Worm (Caenorhabditis elegans) whole organism, L2 larva: ENCODE measurements around the gene T03G11.9.

Source experiments
- F13H6.1 ChIP-seq: sonication (generic microtip); optimal IDR thresholded peaks from 2 replicates; lab custom pipeline; 2016; ENCODE audit warnings: missing genetic modification characterization, missing compliant biosample characterization
- R02D3.7 ChIP-seq: fragments of 150-350 bp; optimal IDR thresholded peaks from 2 replicates; lab custom pipeline; 2014; ENCODE audit warnings: missing biosample characterization, missing genetic modification characterization
- ZK546.5 ChIP-seq: sonication (generic microtip); optimal IDR thresholded peaks from 2 replicates; lab custom pipeline; 2017; ENCODE audit warnings: missing biosample characterization, missing genetic modification characterization
- alr-1 ChIP-seq: fragments of 150-350 bp; optimal IDR thresholded peaks from 2 replicates; lab custom pipeline; 2014; ENCODE audit warnings: missing biosample characterization, missing genetic modification characterization
- ama-1 ChIP-seq: fragments of 150-350 bp; optimal IDR thresholded peaks from 2 replicates; lab custom pipeline; 2018; ENCODE audit warnings: inconsistent platforms
- blmp-1 ChIP-seq: sonication (generic microtip); optimal IDR thresholded peaks from 2 replicates; lab custom pipeline; 2017; ENCODE audit warnings: missing genetic modification characterization, mild to moderate bottlenecking, missing compliant biosample characterization, antibody characterized with exemption, moderate library complexity; ENCODE audit not compliant: insufficient read depth
- ceh-16 ChIP-seq: fragments of 150-350 bp; optimal IDR thresholded peaks from 2 replicates; lab custom pipeline; 2014; ENCODE audit warnings: missing biosample characterization, missing genetic modification characterization
- egl-27 ChIP-seq: sonication (generic microtip); optimal IDR thresholded peaks from 3 replicates; lab custom pipeline; 2017; ENCODE audit warnings: missing biosample characterization, missing genetic modification reagents, missing genetic modification characterization
- elt-1 ChIP-seq: fragments of 150-350 bp; optimal IDR thresholded peaks from 2 replicates; lab custom pipeline; 2014; ENCODE audit warnings: missing biosample characterization, missing genetic modification characterization
- elt-3 ChIP-seq: sonication (generic microtip); optimal IDR thresholded peaks from 2 replicates; lab custom pipeline; 2017; ENCODE audit warnings: missing biosample characterization, missing genetic modification characterization
- fos-1 ChIP-seq: fragments of 150-350 bp; optimal IDR thresholded peaks from 2 replicates; lab custom pipeline; 2014; ENCODE audit warnings: missing biosample characterization, missing genetic modification characterization
- gmeb-1 ChIP-seq: fragments of 150-350 bp; optimal IDR thresholded peaks from 2 replicates; lab custom pipeline; 2014; ENCODE audit warnings: missing biosample characterization, missing genetic modification characterization
- lin-11 ChIP-seq: fragments of 150-350 bp; sonication (generic microtip); optimal IDR thresholded peaks from 2 replicates; lab custom pipeline; 2014; ENCODE audit warnings: missing biosample characterization, missing genetic modification characterization, inconsistent platforms, mixed read lengths
- lin-13 ChIP-seq: fragments of 150-350 bp; optimal IDR thresholded peaks from 2 replicates; lab custom pipeline; 2014; ENCODE audit warnings: missing biosample characterization, missing genetic modification reagents, missing genetic modification characterization
- lin-39 ChIP-seq: fragments of 150-350 bp; optimal IDR thresholded peaks from 2 replicates; lab custom pipeline; 2014; ENCODE audit warnings: missing biosample characterization, missing genetic modification reagents, missing genetic modification characterization
- lsy-2 ChIP-seq, 2 experiments: fragments of 150-350 bp in 1 of 2; sonication (generic microtip) in 1 of 2; optimal IDR thresholded peaks; 2 replicates each; lab custom pipeline; 2014 to 2017; ENCODE audit warnings: missing biosample characterization in 2 of 2, missing genetic modification characterization in 2 of 2
- mab-5 ChIP-seq: fragments of 150-350 bp; optimal IDR thresholded peaks from 2 replicates; lab custom pipeline; 2014; ENCODE audit warnings: missing biosample characterization, missing genetic modification characterization
- mbf-1 ChIP-seq: sonication (generic microtip); optimal IDR thresholded peaks from 2 replicates; lab custom pipeline; 2017; ENCODE audit warnings: missing biosample characterization, missing genetic modification characterization
- mdl-1 ChIP-seq, 2 experiments: fragments of 150-350 bp in 1 of 2; sonication (generic microtip) in 1 of 2; optimal IDR thresholded peaks; 2 replicates each; lab custom pipeline; 2017; ENCODE audit warnings: missing biosample characterization in 2 of 2, missing genetic modification characterization in 2 of 2
- nhr-12 ChIP-seq: fragments of 150-350 bp; optimal IDR thresholded peaks from 2 replicates; lab custom pipeline; 2014; ENCODE audit warnings: missing biosample characterization, missing genetic modification characterization
- nhr-129 ChIP-seq: fragments of 150-350 bp; optimal IDR thresholded peaks from 2 replicates; lab custom pipeline; 2014; ENCODE audit warnings: missing biosample characterization, missing genetic modification characterization
- nhr-21 ChIP-seq: fragments of 150-350 bp; optimal IDR thresholded peaks from 2 replicates; lab custom pipeline; 2014; ENCODE audit warnings: missing biosample characterization, missing genetic modification characterization
- nhr-23 ChIP-seq: fragments of 150-350 bp; optimal IDR thresholded peaks from 2 replicates; lab custom pipeline; 2014; ENCODE audit warnings: missing biosample characterization, missing genetic modification reagents, missing genetic modification characterization
- nhr-237 ChIP-seq: fragments of 150-350 bp; optimal IDR thresholded peaks from 2 replicates; lab custom pipeline; 2014; ENCODE audit warnings: missing biosample characterization, missing genetic modification characterization
- nhr-25 ChIP-seq: fragments of 150-350 bp; sonication (generic microtip); optimal IDR thresholded peaks from 3 replicates; lab custom pipeline; 2014; ENCODE audit warnings: missing biosample characterization, missing genetic modification characterization
- nhr-6 ChIP-seq: fragments of 150-350 bp; optimal IDR thresholded peaks from 2 replicates; lab custom pipeline; 2014; ENCODE audit warnings: missing biosample characterization, missing genetic modification characterization
- nhr-77 ChIP-seq: fragments of 150-350 bp; optimal IDR thresholded peaks from 2 replicates; lab custom pipeline; 2014; ENCODE audit warnings: missing biosample characterization, missing genetic modification characterization
- sem-4 ChIP-seq: fragments of 150-350 bp; optimal IDR thresholded peaks from 2 replicates; lab custom pipeline; 2014; ENCODE audit warnings: missing biosample characterization, missing genetic modification reagents, missing genetic modification characterization
- sma-3 ChIP-seq: sonication (generic microtip); optimal IDR thresholded peaks from 2 replicates; lab custom pipeline; 2016; ENCODE audit warnings: missing genetic modification reagents, missing genetic modification characterization, missing compliant biosample characterization
- sma-9 ChIP-seq, 2 experiments: fragments of 150-350 bp in 1 of 2; sonication (generic microtip) in 1 of 2; optimal IDR thresholded peaks; 2 replicates each; lab custom pipeline; 2014 to 2016; ENCODE audit warnings: missing genetic modification characterization in 2 of 2, mild to moderate bottlenecking in 1 of 2, missing biosample characterization in 1 of 2, missing compliant biosample characterization in 1 of 2, missing genetic modification reagents in 1 of 2, moderate library complexity in 1 of 2
- snpc-4 ChIP-seq: fragments of 150-350 bp; optimal IDR thresholded peaks from 2 replicates; lab custom pipeline; 2014; ENCODE audit warnings: missing biosample characterization, missing genetic modification characterization
- unc-39 ChIP-seq: fragments of 150-350 bp; optimal IDR thresholded peaks from 2 replicates; lab custom pipeline; 2014; ENCODE audit warnings: missing biosample characterization, missing genetic modification characterization
- unc-55 ChIP-seq: fragments of 150-350 bp; sonication (generic microtip); optimal IDR thresholded peaks from 3 replicates; lab custom pipeline; 2014; ENCODE audit warnings: missing biosample characterization, missing genetic modification reagents, missing genetic modification characterization
- ztf-11 ChIP-seq: sonication (generic microtip); optimal IDR thresholded peaks from 2 replicates; lab custom pipeline; 2017; ENCODE audit warnings: missing biosample characterization, missing genetic modification characterization

T03G11.9 gene

DNA sequence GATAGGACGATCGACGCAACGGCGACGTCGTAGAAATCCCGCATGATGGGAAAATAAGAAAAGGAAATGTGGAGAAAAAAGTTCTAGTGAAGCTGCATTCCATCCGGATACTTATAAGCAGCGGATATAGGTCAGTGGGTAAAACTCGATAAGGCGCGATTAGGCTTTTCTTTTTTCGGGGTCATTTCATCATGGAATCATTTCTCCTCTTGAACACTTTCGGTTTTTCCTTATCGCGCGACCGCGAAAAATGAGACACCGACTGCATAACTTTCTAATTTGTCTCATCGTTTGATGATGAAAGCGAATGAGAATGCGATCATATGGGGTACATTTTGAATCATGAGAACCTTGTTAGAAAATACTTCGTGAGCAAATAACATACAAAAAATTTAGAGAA is 33.6 kb upstream of the T03G11.9 start, which contains the start of gene dpy-8:
TSS of gene dpy-8 (minus strand) at position 88 of the 400 bp plus-strand sequence.
- peak; percentile 73 for TF ChIP-seq blmp-1 (tag; lab: Kevin White, UChicago)
- TF ChIP-seq lin-39 (tag; lab: Kevin White, UChicago): no peak
- no peak for TF ChIP-seq egl-27
- TF ChIP-seq lsy-2 (tag; optimal IDR thresholded peaks at IDR 0.05; lab: Kevin White, UChicago): no peak
- TF ChIP-seq nhr-21: peak; percentile 27
- TF ChIP-seq ama-1 (lab: Kevin White, UChicago): no peak
- TF ChIP-seq nhr-25 (tag; lab: Kevin White, UChicago): no peak
- TF ChIP-seq mab-5 (tag; lab: Kevin White, UChicago): no peak
- no peak for TF ChIP-seq elt-1 (tag; lab: Kevin White, UChicago)
- no peak for TF ChIP-seq ztf-11 (tag; lab: Kevin White, UChicago)
- no peak for TF ChIP-seq nhr-12
- no peak for TF ChIP-seq unc-55 (GFP tag; lab: Kevin White, UChicago)
- TF ChIP-seq unc-39: no peak

DNA sequence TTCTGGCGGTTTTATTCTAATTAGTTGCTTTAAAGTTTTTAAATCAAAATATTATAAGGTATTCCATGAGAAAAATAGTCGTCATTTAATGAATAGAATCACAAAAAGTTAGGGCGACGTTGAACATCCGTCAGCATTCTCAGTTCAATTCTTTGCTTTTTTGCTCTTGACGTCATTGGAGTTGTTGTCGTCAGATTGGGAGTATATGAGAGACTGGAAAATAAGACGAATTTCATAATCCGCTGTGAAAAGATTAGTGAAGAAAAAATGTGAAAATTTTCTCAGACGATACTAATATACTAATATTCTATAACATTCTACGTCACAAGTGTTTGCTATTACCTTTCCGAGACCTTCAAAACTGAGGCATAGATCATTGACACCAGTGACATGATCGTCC is 32.6 kb upstream of the T03G11.9 start:
- TF ChIP-seq nhr-23 (tag; lab: Kevin White, UChicago) (no peak), lin-11 (tag; lab: Kevin White, UChicago) (no peak), nhr-21 (peak; percentile 5), elt-1 (tag; lab: Kevin White, UChicago) (no peak), sma-9 (GFP tag; optimal IDR thresholded peaks at IDR 0.05; lab: Kevin White, UChicago) (no peak), sma-9 (tag; optimal IDR thresholded peaks at IDR 0.05; lab: Kevin White, UChicago) (no peak), lin-13 (GFP tag; lab: Kevin White, UChicago) (no peak), sem-4 (tag; lab: Kevin White, UChicago) (no peak), alr-1 (tag; lab: Kevin White, UChicago) (no peak), F13H6.1 (no peak), unc-39 (no peak), nhr-129 (tag; lab: Kevin White, UChicago) (no peak), lsy-2 (tag; optimal IDR thresholded peaks at IDR 0.05; lab: Kevin White, UChicago) (peak in 1 of 2 experiments; percentile 19), gmeb-1 (tag; lab: Kevin White, UChicago) (no peak), egl-27 (no peak), R02D3.7 (no peak), unc-55 (GFP tag; lab: Kevin White, UChicago) (peak; percentile 42), fos-1 (tag; lab: Kevin White, UChicago) (no peak)

DNA sequence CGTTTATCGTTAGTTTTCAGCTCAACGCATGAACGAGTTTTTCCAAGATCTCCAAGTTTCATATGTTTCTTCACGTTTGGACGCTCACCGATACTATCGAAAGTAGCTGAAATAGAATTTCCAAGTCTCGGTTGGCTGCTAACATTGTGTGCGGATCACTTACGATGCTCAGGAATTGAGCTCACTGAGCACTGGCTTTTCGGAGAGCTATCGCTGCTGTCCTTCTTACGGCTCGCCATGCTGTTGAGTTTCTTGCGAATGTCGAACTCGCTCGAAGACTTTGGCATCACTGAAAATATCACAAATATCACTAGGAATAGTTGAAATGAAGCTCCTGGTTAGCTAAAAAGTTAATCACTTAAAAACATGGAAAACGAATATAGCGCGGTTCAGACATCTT is 32.2 kb upstream of the T03G11.9 start:
- TF ChIP-seq nhr-237 (no peak), ceh-16 (no peak), mbf-1 (no peak), ZK546.5 (no peak), snpc-4 (tag; lab: Kevin White, UChicago) (no peak), sma-9 (GFP tag; optimal IDR thresholded peaks at IDR 0.05; lab: Kevin White, UChicago) (no peak), sma-9 (tag; optimal IDR thresholded peaks at IDR 0.05; lab: Kevin White, UChicago) (no peak), sma-3 (GFP tag; lab: Kevin White, UChicago) (no peak), lin-13 (GFP tag; lab: Kevin White, UChicago) (no peak), nhr-12 (no peak), alr-1 (tag; lab: Kevin White, UChicago) (no peak), ztf-11 (tag; lab: Kevin White, UChicago) (no peak), lin-39 (tag; lab: Kevin White, UChicago) (no peak), mdl-1 (tag; optimal IDR thresholded peaks at IDR 0.05; lab: Kevin White, UChicago) (no peak), elt-3 (tag; lab: Kevin White, UChicago) (no peak), R02D3.7 (no peak), nhr-6 (no peak), unc-39 (no peak), lin-11 (tag; lab: Kevin White, UChicago) (no peak), nhr-77 (tag; lab: Kevin White, UChicago) (no peak)

DNA sequence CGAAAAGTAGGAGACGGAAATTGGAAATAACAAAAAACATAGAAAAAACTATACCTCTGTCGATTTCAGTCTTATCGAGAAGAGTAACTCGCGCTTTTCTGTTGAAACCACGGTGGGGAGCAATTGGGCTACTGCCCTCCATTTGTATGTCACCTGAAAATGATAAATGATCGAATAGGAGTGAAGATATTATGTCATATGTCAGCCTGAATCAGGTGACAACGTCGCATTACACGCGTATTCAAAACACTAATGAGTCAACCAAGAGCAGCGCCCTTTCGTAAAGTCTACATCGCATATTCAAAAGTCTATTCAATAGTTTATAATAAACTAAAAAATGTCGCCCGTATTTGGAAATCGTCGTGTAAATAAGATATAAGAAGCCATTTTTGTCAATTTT is 31.1 kb upstream of the T03G11.9 start:
- no peak for TF ChIP-seq ama-1 (lab: Kevin White, UChicago)
- no peak for TF ChIP-seq unc-39
- no peak for TF ChIP-seq alr-1 (tag; lab: Kevin White, UChicago)
- TF ChIP-seq nhr-12: no peak
- TF ChIP-seq nhr-23 (tag; lab: Kevin White, UChicago): no peak
- TF ChIP-seq fos-1 (tag; lab: Kevin White, UChicago): no peak
- TF ChIP-seq lsy-2 (tag; optimal IDR thresholded peaks at IDR 0.05; lab: Kevin White, UChicago): no peak
- TF ChIP-seq ZK546.5: no peak
- TF ChIP-seq mdl-1 (tag; optimal IDR thresholded peaks at IDR 0.05; lab: Kevin White, UChicago): no peak
- TF ChIP-seq elt-1 (tag; lab: Kevin White, UChicago): no peak
- TF ChIP-seq lin-39 (tag; lab: Kevin White, UChicago): no peak
- no peak for TF ChIP-seq R02D3.7
